Fruit fly (Drosophila melanogaster) whole organism, embryonic: ENCODE data around the gene CG6168.

Source experiments
- B-H1 ChIP-seq: fragments of 200-800 bp; sonication (Bioruptor generic); IDR thresholded peaks from 3 replicates; pipeline ENCODE4 v1.3.6; 2022; ENCODE audit warnings: missing biosample characterization, missing genetic modification characterization
- Bgb ChIP-seq: fragments of 200-800 bp; sonication (Bioruptor generic); IDR thresholded peaks from 2 replicates; pipeline ENCODE4 v1.3.6; 2022; ENCODE audit warnings: missing biosample characterization, missing genetic modification characterization; ENCODE audit not compliant: partially characterized antibody
- Blimp-1 ChIP-seq: fragments of 200-800 bp; sonication (Bioruptor generic); optimal IDR thresholded peaks from 3 replicates; lab custom pipeline; 2018; ENCODE audit warnings: missing biosample characterization, missing genetic modification characterization, mild to moderate bottlenecking, moderate library complexity, missing genetic modification reagents
- CG10209 ChIP-seq: fragments of 200-800 bp; sonication (Bioruptor generic); optimal IDR thresholded peaks from 3 replicates; lab custom pipeline; 2017; ENCODE audit warnings: missing biosample characterization, mild to moderate bottlenecking, missing genetic modification characterization, missing genetic modification reagents
- CG11398 ChIP-seq: fragments of 200-800 bp; sonication (Bioruptor generic); optimal IDR thresholded peaks from 2 replicates; lab custom pipeline; 2016; ENCODE audit warnings: missing biosample characterization, missing genetic modification characterization
- CG11456 ChIP-seq: fragments of 200-800 bp; sonication (Bioruptor generic); IDR thresholded peaks from 3 replicates; pipeline ENCODE4 v1.3.6; 2022; ENCODE audit warnings: missing biosample characterization, missing genetic modification characterization
- CG11504 ChIP-seq: fragments of 200-800 bp; sonication (Bioruptor generic); optimal IDR thresholded peaks from 3 replicates; lab custom pipeline; 2019; ENCODE audit warnings: missing biosample characterization, mild to moderate bottlenecking, missing genetic modification characterization, moderate library complexity
- CG12155 ChIP-seq: fragments of 200-800 bp; sonication (Bioruptor generic); optimal IDR thresholded peaks from 3 replicates; lab custom pipeline; 2016; ENCODE audit warnings: missing biosample characterization, missing genetic modification characterization
- CG14050 ChIP-seq: fragments of 200-800 bp; sonication (Bioruptor generic); IDR thresholded peaks from 3 replicates; pipeline ENCODE4 v1.3.6; 2022; ENCODE audit warnings: missing biosample characterization, missing genetic modification characterization
- CG14710 ChIP-seq: fragments of 200-800 bp; sonication (Bioruptor generic); optimal IDR thresholded peaks from 3 replicates; lab custom pipeline; 2019; ENCODE audit warnings: missing biosample characterization, mild to moderate bottlenecking, missing genetic modification characterization, moderate library complexity
- CG15269 ChIP-seq: fragments of 200-800 bp; sonication (Bioruptor generic); optimal IDR thresholded peaks from 2 replicates; lab custom pipeline; 2018; ENCODE audit warnings: missing biosample characterization, mild to moderate bottlenecking, missing genetic modification characterization, moderate library complexity
- CG1603 ChIP-seq: fragments of 200-800 bp; sonication (Bioruptor generic); optimal IDR thresholded peaks from 2 replicates; lab custom pipeline; 2019; ENCODE audit warnings: missing biosample characterization, mild to moderate bottlenecking, missing genetic modification characterization, moderate library complexity
- CG16815 ChIP-seq: fragments of 200-800 bp; sonication (Bioruptor generic); optimal IDR thresholded peaks from 3 replicates; lab custom pipeline; 2017; ENCODE audit warnings: missing biosample characterization, mild to moderate bottlenecking, missing genetic modification characterization
- CG17361 ChIP-seq: fragments of 200-800 bp; sonication (Bioruptor generic); IDR thresholded peaks from 3 replicates; pipeline ENCODE4 v1.3.6; 2022; ENCODE audit warnings: missing biosample characterization, missing genetic modification characterization
- CG2678 ChIP-seq: fragments of 200-800 bp; sonication (Bioruptor generic); optimal IDR thresholded peaks from 3 replicates; lab custom pipeline; 2019; ENCODE audit warnings: missing biosample characterization, mild to moderate bottlenecking, missing genetic modification characterization, moderate library complexity
- CG2712 ChIP-seq: fragments of 200-800 bp; optimal IDR thresholded peaks from 3 replicates; lab custom pipeline; 2019; ENCODE audit warnings: missing biosample characterization, mild to moderate bottlenecking, missing genetic modification characterization, moderate library complexity
- CG30403 ChIP-seq: fragments of 200-800 bp; sonication (Bioruptor generic); optimal IDR thresholded peaks from 3 replicates; lab custom pipeline; 2016; ENCODE audit warnings: missing biosample characterization, missing genetic modification characterization
- CG31441 ChIP-seq: fragments of 200-800 bp; sonication (Bioruptor generic); IDR thresholded peaks from 2 replicates; pipeline ENCODE4 v1.3.6; 2022; ENCODE audit warnings: missing biosample characterization, missing genetic modification characterization
- CG43689 ChIP-seq: fragments of 200-800 bp; sonication (Bioruptor generic); IDR thresholded peaks from 2 replicates; pipeline ENCODE4 v1.3.6; 2022; ENCODE audit warnings: missing biosample characterization, missing genetic modification characterization
- CG4424 ChIP-seq: fragments of 200-800 bp; sonication (Bioruptor generic); optimal IDR thresholded peaks from 3 replicates; lab custom pipeline; 2016; ENCODE audit warnings: missing biosample characterization, missing genetic modification characterization
- CG8290 ChIP-seq, 3 experiments: fragments of 200-800 bp; sonication (Bioruptor generic); optimal IDR thresholded peaks; 2 replicates each; lab custom pipeline; 2016 to 2019; ENCODE audit warnings: missing biosample characterization in 3 of 3, missing genetic modification characterization in 3 of 3, mild to moderate bottlenecking in 2 of 3, moderate library complexity in 1 of 3
- CG8924 ChIP-seq: fragments of 200-800 bp; optimal IDR thresholded peaks from 3 replicates; lab custom pipeline; 2019; ENCODE audit warnings: missing biosample characterization, mild to moderate bottlenecking, missing genetic modification characterization, moderate library complexity
- CG9727 ChIP-seq: fragments of 200-800 bp; sonication (Bioruptor generic); optimal IDR thresholded peaks from 3 replicates; lab custom pipeline; 2017; ENCODE audit warnings: missing biosample characterization, mild to moderate bottlenecking, missing genetic modification characterization
- CG9876 ChIP-seq: fragments of 200-800 bp; sonication (Bioruptor generic); optimal IDR thresholded peaks from 2 replicates; lab custom pipeline; 2016; ENCODE audit warnings: missing biosample characterization, missing genetic modification characterization
- CHES-1-like ChIP-seq: fragments of 200-800 bp; sonication (Bioruptor generic); optimal IDR thresholded peaks from 2 replicates; lab custom pipeline; 2016; ENCODE audit warnings: missing biosample characterization, missing genetic modification characterization
- D ChIP-seq, 2 experiments: fragments of 200-800 bp in 1 of 2; fragments of >200 bp in 1 of 2; sonication (Bioruptor generic) in 1 of 2; optimal IDR thresholded peaks; 2 replicates in 1 of 2; 3 replicates in 1 of 2; lab custom pipeline; 2017; ENCODE audit warnings: mild to moderate bottlenecking in 1 of 2, missing biosample characterization in 1 of 2, missing genetic modification characterization in 1 of 2, missing genetic modification reagents in 1 of 2
- PHDP ChIP-seq: fragments of 200-800 bp; sonication (Bioruptor generic); optimal IDR thresholded peaks from 3 replicates; lab custom pipeline; 2018; ENCODE audit warnings: missing biosample characterization, mild to moderate bottlenecking, missing genetic modification characterization, moderate library complexity
- Six4 ChIP-seq: fragments of 200-800 bp; sonication (Bioruptor generic); optimal IDR thresholded peaks from 2 replicates; lab custom pipeline; 2016; ENCODE audit warnings: missing biosample characterization, missing genetic modification characterization
- Sox100B ChIP-seq: fragments of 200-800 bp; sonication (Bioruptor generic); optimal IDR thresholded peaks from 3 replicates; lab custom pipeline; 2018; ENCODE audit warnings: missing biosample characterization, mild to moderate bottlenecking, missing genetic modification characterization
- Usf ChIP-seq: fragments of 200-800 bp; sonication (Bioruptor generic); optimal IDR thresholded peaks from 2 replicates; lab custom pipeline; 2017; ENCODE audit warnings: missing genotype, missing biosample characterization, missing genetic modification characterization
- Xrp1 ChIP-seq: fragments of 200-800 bp; sonication (Bioruptor generic); IDR thresholded peaks from 2 replicates; pipeline ENCODE4 v1.3.6; 2022; ENCODE audit warnings: missing biosample characterization, missing genetic modification characterization
- chn ChIP-seq: fragments of 200-800 bp; sonication (Bioruptor generic); optimal IDR thresholded peaks from 2 replicates; lab custom pipeline; 2016; ENCODE audit warnings: missing biosample characterization, missing genetic modification characterization
- crol ChIP-seq: fragments of 200-800 bp; sonication (Bioruptor generic); IDR thresholded peaks from 2 replicates; pipeline ENCODE4 v1.3.6; 2022; ENCODE audit warnings: missing biosample characterization, missing genetic modification characterization
- esg ChIP-seq: fragments of 200-800 bp; sonication (Bioruptor generic); conservative IDR thresholded peaks from 2 replicates; pipeline ENCODE4 v1.3.6; 2022; ENCODE audit warnings: missing biosample characterization, missing genetic modification characterization
- fd96Cb ChIP-seq: fragments of 200-800 bp; sonication (Bioruptor generic); optimal IDR thresholded peaks from 2 replicates; lab custom pipeline; 2018; ENCODE audit warnings: missing biosample characterization, mild to moderate bottlenecking, missing genetic modification characterization, moderate library complexity
- fu2 ChIP-seq: fragments of 200-800 bp; sonication (Bioruptor generic); optimal IDR thresholded peaks from 2 replicates; lab custom pipeline; 2016; ENCODE audit warnings: missing biosample characterization, missing genetic modification characterization
- gcm ChIP-seq: fragments of 200-800 bp; sonication (Bioruptor generic); optimal IDR thresholded peaks from 2 replicates; lab custom pipeline; 2019; ENCODE audit warnings: missing biosample characterization, mild to moderate bottlenecking, missing genetic modification characterization, moderate library complexity
- lmd ChIP-seq: fragments of 200-800 bp; sonication (Bioruptor generic); IDR thresholded peaks from 2 replicates; pipeline ENCODE4 v1.3.6; 2022; ENCODE audit warnings: missing biosample characterization, missing genetic modification characterization
- maf-S ChIP-seq: fragments of 200-800 bp; sonication (Bioruptor generic); optimal IDR thresholded peaks from 2 replicates; lab custom pipeline; 2016; ENCODE audit warnings: missing biosample characterization, missing genetic modification characterization
- nmo ChIP-seq: fragments of 200-800 bp; sonication (Bioruptor generic); optimal IDR thresholded peaks from 2 replicates; lab custom pipeline; 2018; ENCODE audit warnings: missing biosample characterization, mild to moderate bottlenecking, missing genetic modification characterization, moderate library complexity
- phol ChIP-seq: fragments of 200-800 bp; sonication (Bioruptor generic); optimal IDR thresholded peaks from 3 replicates; lab custom pipeline; 2018; ENCODE audit warnings: missing biosample characterization, mild to moderate bottlenecking, missing genetic modification characterization, moderate library complexity
- rib ChIP-seq: fragments of 200-800 bp; sonication (Bioruptor generic); IDR thresholded peaks from 2 replicates; pipeline ENCODE4 v1.3.6; 2022; ENCODE audit warnings: missing biosample characterization, missing genetic modification characterization
- sd ChIP-seq: fragments of 200-800 bp; sonication (Bioruptor generic); optimal IDR thresholded peaks from 3 replicates; lab custom pipeline; 2018; ENCODE audit warnings: missing biosample characterization, mild to moderate bottlenecking, missing genetic modification characterization, moderate library complexity
- sim ChIP-seq: fragments of 200-800 bp; sonication (Bioruptor generic); IDR thresholded peaks from 2 replicates; pipeline ENCODE4 v1.3.6; 2022; ENCODE audit warnings: missing biosample characterization, missing genetic modification characterization
- sna ChIP-seq: fragments of 200-800 bp; sonication (Bioruptor generic); IDR thresholded peaks from 2 replicates; pipeline ENCODE4 v1.3.6; 2022; ENCODE audit warnings: missing biosample characterization, missing genetic modification characterization; ENCODE audit not compliant: partially characterized antibody
- ssp ChIP-seq: fragments of 200-800 bp; sonication (Bioruptor generic); IDR thresholded peaks from 2 replicates; pipeline ENCODE4 v1.3.6; 2022; ENCODE audit warnings: missing biosample characterization, missing genetic modification characterization
- tap ChIP-seq: fragments of 200-800 bp; optimal IDR thresholded peaks from 3 replicates; lab custom pipeline; 2019; ENCODE audit warnings: missing biosample characterization, mild to moderate bottlenecking, missing genetic modification characterization, moderate library complexity
- tio ChIP-seq: fragments of 200-800 bp; sonication (Bioruptor generic); optimal IDR thresholded peaks from 2 replicates; lab custom pipeline; 2017; ENCODE audit warnings: missing biosample characterization, missing genetic modification characterization, inconsistent platforms

Gene CG6168

DNA sequence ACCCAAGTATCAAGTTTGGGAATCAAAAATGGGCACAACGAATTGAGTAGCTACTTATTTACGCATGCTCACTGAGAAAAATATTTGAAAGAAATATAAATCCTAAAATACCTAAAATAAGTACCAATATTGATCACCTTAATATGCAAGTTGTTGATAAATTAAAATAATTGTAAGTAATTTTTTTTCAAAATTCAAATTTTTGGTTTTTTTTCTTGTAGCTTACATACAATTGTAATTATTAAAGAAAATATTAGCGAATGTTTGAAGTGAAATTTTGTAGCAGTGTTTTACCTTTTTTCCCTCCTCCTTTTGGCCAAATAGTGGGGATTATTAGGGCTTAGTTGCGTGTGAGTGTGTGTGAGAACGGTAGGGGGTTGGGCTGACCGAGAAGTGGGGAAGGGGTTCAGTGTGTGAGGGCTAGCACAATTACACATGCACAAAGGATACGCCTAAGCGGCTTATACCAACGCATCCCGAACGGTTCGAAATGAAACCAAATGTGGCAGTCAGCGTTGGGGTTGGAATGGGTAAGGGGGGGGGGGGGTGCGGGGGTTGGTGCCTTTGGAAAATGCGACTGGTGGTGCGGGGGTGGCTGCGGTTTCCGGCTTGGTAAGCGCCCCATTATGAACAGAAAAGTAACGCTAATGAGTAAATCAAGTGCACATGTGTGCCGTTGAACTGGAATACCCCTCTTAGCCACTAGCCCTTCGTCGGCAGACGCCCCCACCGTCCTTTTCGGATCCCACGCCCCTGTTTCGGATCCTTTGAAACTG lies 11.6 kb downstream of the CG6168 start (continued):
- TF ChIP-seq CG1603 (tag; lab: Kevin White, UChicago) (no peak), CG16815 (GFP tag; lab: Kevin White, UChicago) (peak; percentile 3), Xrp1 (GFP tag; lab: Robert Waterston, UW) (peak; percentile 57), sna (GFP tag; lab: Robert Waterston, UW) (no peak), CG8924 (tag; lab: Kevin White, UChicago) (peak; percentile 44), Usf (GFP tag; lab: Kevin White, UChicago) (no peak), tio (GFP tag; lab: Kevin White, UChicago) (peak; percentile 5), nmo (peak; percentile 37), esg (GFP tag; lab: Robert Waterston, UW) (0 out of 2 replicates have a peak, but pooled peaks have one; percentile 9), CG10209 (GFP tag; lab: Kevin White, UChicago) (no peak), CG14710 (tag; lab: Kevin White, UChicago) (peak; percentile 62), ssp (GFP tag; lab: Robert Waterston, UW) (no peak), CG11504 (tag; lab: Kevin White, UChicago) (peak; percentile 65), sd (tag; lab: Kevin White, UChicago) (no peak), CG8290 (GFP tag; optimal IDR thresholded peaks at IDR 0.05; lab: Kevin White, UChicago) (no peak), CG8290 (tag; optimal IDR thresholded peaks at IDR 0.05; lab: Kevin White, UChicago) (peak in 1 of 2 experiments; percentile 22), Bgb (GFP tag; lab: Robert Waterston, UW) (peak; percentile 35; the same call in 1 of the 2 replicates), fd96Cb (tag; lab: Kevin White, UChicago) (peak; percentile 1), CG17361 (GFP tag; lab: Robert Waterston, UW) (peak; percentile 65; the same call in 2 of the 3 replicates), phol (tag; lab: Kevin White, UChicago) (peak; percentile 46), CG12155 (GFP tag; lab: Kevin White, UChicago) (no peak), CG15269 (tag; lab: Kevin White, UChicago) (peak; percentile 4), CG4424 (GFP tag; lab: Kevin White, UChicago) (peak; percentile 7), B-H1 (no peak), Blimp-1 (GFP tag; lab: Kevin White, UChicago) (peak; percentile 54), gcm (GFP tag; lab: Kevin White, UChicago) (no peak), CG2712 (peak; percentile 58), chn (GFP tag; lab: Kevin White, UChicago) (no peak), CG9876 (GFP tag; lab: Kevin White, UChicago) (no peak), CG9727 (peak; percentile 61), lmd (no peak), D (optimal IDR thresholded peaks at IDR 0.05; lab: Kevin White, UChicago) (no peak), D (GFP tag; optimal IDR thresholded peaks at IDR 0.05; lab: Kevin White, UChicago) (no peak), crol (GFP tag; lab: Robert Waterston, UW) (peak; percentile 96), Six4 (GFP tag; lab: Kevin White, UChicago) (peak; percentile 36), CG2678 (tag; lab: Kevin White, UChicago) (peak; percentile 63), CG43689 (GFP tag; lab: Robert Waterston, UW) (no peak), CG11398 (GFP tag; lab: Kevin White, UChicago) (no peak), PHDP (tag; lab: Kevin White, UChicago) (peak; percentile 55), fu2 (GFP tag; lab: Kevin White, UChicago) (no peak), maf-S (GFP tag; lab: Kevin White, UChicago) (no peak), sim (GFP tag; lab: Robert Waterston, UW) (no peak), CG11456 (GFP tag; lab: Robert Waterston, UW) (no peak), CHES-1-like (GFP tag; lab: Kevin White, UChicago) (no peak), CG30403 (GFP tag; lab: Kevin White, UChicago) (peak; percentile 37), tap (no peak), Sox100B (GFP tag; lab: Kevin White, UChicago) (peak; percentile 18), rib (peak; percentile 24; the same call in 1 of the 2 replicates), CG31441 (GFP tag; lab: Robert Waterston, UW) (peak; percentile 52), CG14050 (no peak)
